Worm (Caenorhabditis elegans) whole organism, young adult: ENCODE data around the gene math-23.

ENCODE experiments used
- B0261.1 ChIP-seq: sonication (generic microtip); optimal IDR thresholded peaks from 2 replicates; lab custom pipeline; 2016; ENCODE audit warnings: mild to moderate bottlenecking, missing genetic modification characterization, moderate library complexity, missing compliant biosample characterization
- F55B11.4 ChIP-seq: sonication (generic microtip); optimal IDR thresholded peaks from 2 replicates; lab custom pipeline; 2016; ENCODE audit warnings: missing compliant biosample characterization, missing genetic modification characterization, borderline replicate concordance; ENCODE audit not compliant: insufficient read depth
- T07F8.4 ChIP-seq: sonication (generic microtip); optimal IDR thresholded peaks from 2 replicates; lab custom pipeline; 2016; ENCODE audit warnings: mild to moderate bottlenecking, missing genetic modification characterization, moderate library complexity, missing compliant biosample characterization
- Y56A3A.18 ChIP-seq: fragments of 200-800 bp; sonication (Bioruptor generic); IDR thresholded peaks from 2 replicates; pipeline ENCODE4 v1.3.6; 2022; ENCODE audit warnings: missing genetic modification reagents, missing genetic modification characterization, missing compliant biosample characterization
- ama-1 ChIP-seq, 3 experiments: fragments of 150-350 bp in 1 of 3; sonication (generic microtip) in 2 of 3; optimal IDR thresholded peaks; 2 replicates each; lab custom pipeline; 2014 to 2018; ENCODE audit warnings: missing biosample characterization in 2 of 3, missing genetic modification characterization in 2 of 3, missing genetic modification reagents in 2 of 3
- ceh-27 ChIP-seq: fragments of 200-800 bp; sonication (Bioruptor generic); optimal IDR thresholded peaks from 2 replicates; lab custom pipeline; 2018; ENCODE audit warnings: mild to moderate bottlenecking, missing genetic modification characterization, moderate library complexity, missing compliant biosample characterization
- ets-4 ChIP-seq: fragments of 200-800 bp; sonication (Bioruptor generic); optimal IDR thresholded peaks from 2 replicates; lab custom pipeline; 2018; ENCODE audit warnings: mild to moderate bottlenecking, missing genetic modification characterization, missing compliant biosample characterization
- lag-1 ChIP-seq: fragments of 200-800 bp; sonication (Bioruptor generic); IDR thresholded peaks from 2 replicates; pipeline ENCODE4 v1.3.6; 2022; ENCODE audit warnings: missing genetic modification reagents, missing genetic modification characterization, missing compliant biosample characterization
- nfya-1 ChIP-seq: sonication (generic microtip); optimal IDR thresholded peaks from 2 replicates; lab custom pipeline; 2017; ENCODE audit warnings: antibody characterized with exemption, missing compliant biosample characterization, missing genetic modification characterization, borderline replicate concordance; ENCODE audit not compliant: insufficient read depth
- nfya-2 ChIP-seq: fragments of 200-800 bp; sonication (Bioruptor generic); IDR thresholded peaks from 2 replicates; pipeline ENCODE4 v1.3.6; 2022; ENCODE audit warnings: missing genetic modification reagents, missing genetic modification characterization, missing compliant biosample characterization
- somi-1 ChIP-seq: fragments of 200-800 bp; sonication (Bioruptor generic); optimal IDR thresholded peaks from 2 replicates; lab custom pipeline; 2018; ENCODE audit warnings: mild to moderate bottlenecking, missing genetic modification characterization, missing compliant biosample characterization
- unc-62 ChIP-seq: fragments of 150-350 bp; optimal IDR thresholded peaks from 2 replicates; lab custom pipeline; 2014; ENCODE audit warnings: missing biosample characterization, missing genetic modification reagents, missing genetic modification characterization
- zim-3 ChIP-seq: sonication (generic microtip); optimal IDR thresholded peaks from 2 replicates; lab custom pipeline; 2017; ENCODE audit warnings: mild to moderate bottlenecking, missing genetic modification characterization, moderate library complexity, missing compliant biosample characterization

ce11 chrII:1882705-1883104 lies 19.4 kb upstream of the math-23 start, which contains the start of gene math-5:
- TF ChIP-seq zim-3 (no peak), Y56A3A.18 (GFP tag; lab: Robert Waterston, UW) (no peak), nfya-1 (tag; lab: Kevin White, UChicago) (no peak), F55B11.4 (no peak), nfya-2 (GFP tag; lab: Robert Waterston, UW) (no peak), somi-1 (no peak), lag-1 (GFP tag; lab: Robert Waterston, UW) (no peak), B0261.1 (tag; lab: Kevin White, UChicago) (no peak), T07F8.4 (no peak), ets-4 (GFP tag; lab: Kevin White, UChicago) (no peak), unc-62 (GFP tag; lab: Kevin White, UChicago) (no peak), ama-1 (optimal IDR thresholded peaks at IDR 0.05; lab: Kevin White, UChicago) (no peak), ama-1 (GFP tag; optimal IDR thresholded peaks at IDR 0.05; lab: Kevin White, UChicago) (no peak), ceh-27 (no peak)
